Worm (Caenorhabditis elegans) whole organism, midembryonic: Measurements from ENCODE around the gene clec-133.

Experiments
- T22C8.4 ChIP-seq: fragments of 200-800 bp; sonication (Bioruptor generic); IDR thresholded peaks from 2 replicates; pipeline ENCODE4 v1.3.6; 2022; ENCODE audit warnings: missing genetic modification characterization, missing compliant biosample characterization
- cog-1 ChIP-seq: sonication (generic microtip); optimal IDR thresholded peaks from 2 replicates; lab custom pipeline; 2016; ENCODE audit warnings: missing genetic modification characterization, missing compliant biosample characterization
- flt-1 ChIP-seq: fragments of 200-800 bp; sonication (Bioruptor generic); IDR thresholded peaks from 2 replicates; pipeline ENCODE4 v1.3.6; 2022; ENCODE audit warnings: missing genetic modification characterization, missing compliant biosample characterization
- klf-2 ChIP-seq: fragments of 200-800 bp; sonication (Bioruptor generic); conservative IDR thresholded peaks from 2 replicates; pipeline ENCODE4 v1.3.6; 2022; ENCODE audit warnings: missing genetic modification reagents, missing genetic modification characterization, missing compliant biosample characterization
- med-1 ChIP-seq: sonication (generic microtip); optimal IDR thresholded peaks from 2 replicates; lab custom pipeline; 2017; ENCODE audit warnings: missing genetic modification characterization, mild to moderate bottlenecking, missing compliant biosample characterization, antibody characterized with exemption, missing genetic modification reagents; ENCODE audit not compliant: insufficient read depth
- ref-1 ChIP-seq: fragments of 200-800 bp; sonication (Bioruptor generic); conservative IDR thresholded peaks from 2 replicates; pipeline ENCODE4 v1.3.6; 2022; ENCODE audit warnings: missing genetic modification reagents, missing genetic modification characterization, missing compliant biosample characterization
- tab-1 ChIP-seq: fragments of 200-800 bp; sonication (Bioruptor generic); IDR thresholded peaks from 2 replicates; pipeline ENCODE4 v1.3.6; 2022; ENCODE audit warnings: missing genetic modification characterization, missing compliant biosample characterization
- ztf-23 ChIP-seq: fragments of 200-800 bp; sonication (Bioruptor generic); IDR thresholded peaks from 2 replicates; pipeline ENCODE4 v1.3.6; 2022; ENCODE audit warnings: missing genetic modification reagents, missing genetic modification characterization, missing compliant biosample characterization
- ztf-29 ChIP-seq: fragments of 200-800 bp; sonication (Bioruptor generic); IDR thresholded peaks from 2 replicates; pipeline ENCODE4 v1.3.6; 2022; ENCODE audit warnings: missing genetic modification reagents, missing genetic modification characterization, missing compliant biosample characterization

- TF ChIP-seq ztf-23 (GFP tag; lab: Robert Waterston, UW) (no peak), med-1 (GFP tag; lab: Kevin White, UChicago) (no peak), T22C8.4 (no peak), cog-1 (tag; lab: Kevin White, UChicago) (no peak), ztf-29 (GFP tag; lab: Robert Waterston, UW) (no peak), tab-1 (no peak), flt-1 (GFP tag; lab: Robert Waterston, UW) (no peak), ref-1 (no peak), klf-2 (GFP tag; lab: Robert Waterston, UW) (no peak)
Observed at ce11 chrII:3622014-3622413, 43.8 kb downstream of the clec-133 start, which contains the start of gene M151.7.
